Fruit fly (Drosophila melanogaster): ENCODE data around the gene TwdlM.

TwdlM gene

dm6 chr3R:26633010-26633409, 14.1 kb downstream of the TwdlM start:
- TF ChIP-seq Pif1B (GFP tag; optimal IDR thresholded peaks at IDR 0.05) = no peak
- TF ChIP-seq CG9948 (tag; optimal IDR thresholded peaks at IDR 0.05) = no peak
- no peak for TF ChIP-seq rn (GFP tag; IDR thresholded peaks at IDR 0.05)
- no peak for TF ChIP-seq Pif1A (GFP tag; optimal IDR thresholded peaks at IDR 0.05)

- TF ChIP-seq fd96Ca (GFP tag; IDR thresholded peaks at IDR 0.05) = no peak
- TF ChIP-seq CG4496 (GFP tag; IDR thresholded peaks at IDR 0.05) = no peak
- no peak for TF ChIP-seq CG12605 (GFP tag; IDR thresholded peaks at IDR 0.05)
- TF ChIP-seq CG8301 (tag; optimal IDR thresholded peaks at IDR 0.05) = no peak
- no peak for TF ChIP-seq CG32121 (GFP tag; IDR thresholded peaks at IDR 0.05)
- TF ChIP-seq CG9948 (tag; optimal IDR thresholded peaks at IDR 0.05) = no peak
- no peak for TF ChIP-seq CG8159 (tag; optimal IDR thresholded peaks at IDR 0.05)
- no peak for TF ChIP-seq CG15710 (tag; optimal IDR thresholded peaks at IDR 0.05)
- TF ChIP-seq Pif1B (GFP tag; optimal IDR thresholded peaks at IDR 0.05) = no peak
- TF ChIP-seq CG14655 (GFP tag; optimal IDR thresholded peaks at IDR 0.05) = no peak
- no peak for TF ChIP-seq CG17806 (tag; optimal IDR thresholded peaks at IDR 0.05)
- no peak for TF ChIP-seq EcR (GFP tag; optimal IDR thresholded peaks at IDR 0.05)
- TF ChIP-seq D1 (tag; optimal IDR thresholded peaks at IDR 0.05) = no peak
- TF ChIP-seq Snoo (tag; optimal IDR thresholded peaks at IDR 0.05) = no peak
- TF ChIP-seq CG34367 (tag; optimal IDR thresholded peaks at IDR 0.05) = no peak
- no peak for TF ChIP-seq gl (tag; optimal IDR thresholded peaks at IDR 0.05)
- TF ChIP-seq CG13204 (GFP tag; optimal IDR thresholded peaks at IDR 0.05) = no peak
- TF ChIP-seq rn (GFP tag; IDR thresholded peaks at IDR 0.05) = no peak
- no peak for TF ChIP-seq CG10348 (GFP tag; IDR thresholded peaks at IDR 0.05)
These were observed 14.5 kb downstream of the TwdlM start, which contains the start of gene TwdlH for dm6 chr3R:26633432-26633831. TSS of gene TwdlH (plus strand) at chr3R:26633732.

- TF ChIP-seq Pif1B (GFP tag; optimal IDR thresholded peaks at IDR 0.05) = no peak
- no peak for TF ChIP-seq CG17806 (tag; optimal IDR thresholded peaks at IDR 0.05)
- no peak for TF ChIP-seq CG4496 (GFP tag; IDR thresholded peaks at IDR 0.05)
- TF ChIP-seq CG34367 (tag; optimal IDR thresholded peaks at IDR 0.05) = no peak
- no peak for TF ChIP-seq Snoo (tag; optimal IDR thresholded peaks at IDR 0.05)
- no peak for TF ChIP-seq CG8159 (tag; optimal IDR thresholded peaks at IDR 0.05)
- no peak for TF ChIP-seq D1 (tag; optimal IDR thresholded peaks at IDR 0.05)
- TF ChIP-seq EcR (GFP tag; optimal IDR thresholded peaks at IDR 0.05) = no peak
- no peak for TF ChIP-seq CG12605 (GFP tag; IDR thresholded peaks at IDR 0.05)
- no peak for TF ChIP-seq CG9948 (tag; optimal IDR thresholded peaks at IDR 0.05)
- TF ChIP-seq CG32121 (GFP tag; IDR thresholded peaks at IDR 0.05) = no peak
- TF ChIP-seq rn (GFP tag; IDR thresholded peaks at IDR 0.05) = no peak
- no peak for TF ChIP-seq fd96Ca (GFP tag; IDR thresholded peaks at IDR 0.05)
- no peak for TF ChIP-seq Pif1A (GFP tag; optimal IDR thresholded peaks at IDR 0.05)
- TF ChIP-seq CG14655 (GFP tag; optimal IDR thresholded peaks at IDR 0.05) = no peak
- no peak for TF ChIP-seq gl (tag; optimal IDR thresholded peaks at IDR 0.05)
These were observed 15.7 kb downstream of the TwdlM start, which contains the start of gene TwdlR for dm6 chr3R:26634585-26634984. TSS of gene TwdlR (plus strand) at chr3R:26634885.

- TF ChIP-seq Snoo (tag; optimal IDR thresholded peaks at IDR 0.05) (no peak), rn (GFP tag; IDR thresholded peaks at IDR 0.05) (no peak), Ets98B (GFP tag; IDR thresholded peaks at IDR 0.05) (no peak), gl (tag; optimal IDR thresholded peaks at IDR 0.05) (no peak), Pif1A (GFP tag; optimal IDR thresholded peaks at IDR 0.05) (no peak), CG10348 (GFP tag; IDR thresholded peaks at IDR 0.05) (no peak), EcR (GFP tag; optimal IDR thresholded peaks at IDR 0.05) (no peak), CG15710 (tag; optimal IDR thresholded peaks at IDR 0.05) (no peak)
These were observed 17.5 kb downstream of the TwdlM start, which contains the start of gene TwdlS for dm6 chr3R:26636388-26636787. TSS of gene TwdlS (plus strand) at chr3R:26636688.

- TF ChIP-seq EcR (GFP tag; optimal IDR thresholded peaks at IDR 0.05) (no peak), fd96Ca (GFP tag; IDR thresholded peaks at IDR 0.05) (no peak)
These were observed 20.7 kb downstream of the TwdlM start, which contains the start of gene TwdlD for dm6 chr3R:26639503-26640075. TSS of gene TwdlD (plus strand) at chr3R:26640025.

- TF ChIP-seq CG13204 (GFP tag; optimal IDR thresholded peaks at IDR 0.05) (no peak), CG12605 (GFP tag; IDR thresholded peaks at IDR 0.05) (no peak), CG8301 (tag; optimal IDR thresholded peaks at IDR 0.05) (no peak), CG32121 (GFP tag; IDR thresholded peaks at IDR 0.05) (no peak), CG14655 (GFP tag; optimal IDR thresholded peaks at IDR 0.05) (peak; percentile 41), CG10348 (GFP tag; IDR thresholded peaks at IDR 0.05) (no peak), CG17806 (tag; optimal IDR thresholded peaks at IDR 0.05) (no peak), Ets98B (GFP tag; IDR thresholded peaks at IDR 0.05) (no peak; the same call in 1 of the 2 replicates), Pif1A (GFP tag; optimal IDR thresholded peaks at IDR 0.05) (peak; percentile 4), Snoo (tag; optimal IDR thresholded peaks at IDR 0.05) (no peak), fd96Ca (GFP tag; IDR thresholded peaks at IDR 0.05) (peak; percentile 70; the same call in 2 of the 3 replicates), CG15710 (tag; optimal IDR thresholded peaks at IDR 0.05) (no peak), CG4496 (GFP tag; IDR thresholded peaks at IDR 0.05) (peak; percentile 42; the same call in 1 of the 3 replicates), CG8159 (tag; optimal IDR thresholded peaks at IDR 0.05) (peak; percentile 6), Pif1B (GFP tag; optimal IDR thresholded peaks at IDR 0.05) (no peak), rn (GFP tag; IDR thresholded peaks at IDR 0.05) (no peak)
These were observed 35.7 kb downstream of the TwdlM start for dm6 chr3R:26654594-26654993.
